Fruit fly (Drosophila melanogaster) whole organism, embryonic: ENCODE results near the gene Vm32E.

Source experiments
- BtbVII ChIP-seq: fragments of 200-800 bp; sonication (Bioruptor generic); optimal IDR thresholded peaks from 3 replicates; lab custom pipeline; 2017; ENCODE audit warnings: missing biosample characterization, mild to moderate bottlenecking, missing genetic modification characterization
- Bteb2 ChIP-seq: fragments of 200-800 bp; sonication (Bioruptor generic); optimal IDR thresholded peaks from 2 replicates; lab custom pipeline; 2016; ENCODE audit warnings: missing biosample characterization, missing genetic modification characterization
- CG10209 ChIP-seq: fragments of 200-800 bp; sonication (Bioruptor generic); optimal IDR thresholded peaks from 3 replicates; lab custom pipeline; 2017; ENCODE audit warnings: missing biosample characterization, mild to moderate bottlenecking, missing genetic modification characterization, missing genetic modification reagents
- CG11695 ChIP-seq: fragments of 200-800 bp; sonication (Bioruptor generic); IDR thresholded peaks from 3 replicates; pipeline ENCODE4 v1.3.6; 2022; ENCODE audit warnings: missing biosample characterization, missing genetic modification characterization
- CG14860 ChIP-seq: fragments of 200-800 bp; sonication (Bioruptor generic); IDR thresholded peaks from 3 replicates; pipeline ENCODE4 v1.3.6; 2022; ENCODE audit warnings: missing biosample characterization, missing genetic modification characterization; ENCODE audit not compliant: partially characterized antibody
- CG1603 ChIP-seq: fragments of 200-800 bp; sonication (Bioruptor generic); optimal IDR thresholded peaks from 2 replicates; lab custom pipeline; 2019; ENCODE audit warnings: missing biosample characterization, mild to moderate bottlenecking, missing genetic modification characterization, moderate library complexity
- CG17385 ChIP-seq: fragments of 200-800 bp; sonication (Bioruptor generic); optimal IDR thresholded peaks from 3 replicates; lab custom pipeline; 2018; ENCODE audit warnings: missing biosample characterization, mild to moderate bottlenecking, missing genetic modification characterization
- CG18476 ChIP-seq: fragments of 200-800 bp; sonication (Bioruptor generic); optimal IDR thresholded peaks from 2 replicates; lab custom pipeline; 2016; ENCODE audit warnings: missing biosample characterization, mild to moderate bottlenecking, missing genetic modification characterization
- CG2678 ChIP-seq: fragments of 200-800 bp; sonication (Bioruptor generic); optimal IDR thresholded peaks from 3 replicates; lab custom pipeline; 2019; ENCODE audit warnings: missing biosample characterization, mild to moderate bottlenecking, missing genetic modification characterization, moderate library complexity
- CG31224 ChIP-seq: fragments of 200-800 bp; sonication (Bioruptor generic); IDR thresholded peaks from 2 replicates; pipeline ENCODE4 v1.3.6; 2022; ENCODE audit warnings: missing biosample characterization, missing genetic modification characterization
- CG33213 ChIP-seq: fragments of 200-800 bp; sonication (Bioruptor generic); optimal IDR thresholded peaks from 3 replicates; lab custom pipeline; 2016; ENCODE audit warnings: missing biosample characterization, missing genetic modification characterization
- CG3407 ChIP-seq: fragments of 200-800 bp; sonication (Bioruptor generic); optimal IDR thresholded peaks from 2 replicates; lab custom pipeline; 2018; ENCODE audit warnings: missing biosample characterization, mild to moderate bottlenecking, missing genetic modification characterization
- CG3847 ChIP-seq: fragments of 200-800 bp; sonication (Bioruptor generic); IDR thresholded peaks from 2 replicates; pipeline ENCODE4 v1.3.6; 2022; ENCODE audit warnings: missing biosample characterization, missing genetic modification characterization
- CG3995 ChIP-seq: fragments of 200-800 bp; sonication (Bioruptor generic); optimal IDR thresholded peaks from 3 replicates; lab custom pipeline; 2016; ENCODE audit warnings: missing biosample characterization, missing genetic modification characterization
- CG6689 ChIP-seq: fragments of 200-800 bp; sonication (Bioruptor generic); IDR thresholded peaks from 2 replicates; pipeline ENCODE4 v1.3.6; 2022; ENCODE audit warnings: missing biosample characterization, missing genetic modification characterization
- CG7357 ChIP-seq: fragments of 200-800 bp; sonication (Bioruptor generic); IDR thresholded peaks from 3 replicates; pipeline ENCODE4 v1.3.6; 2022; ENCODE audit warnings: missing biosample characterization, missing genetic modification characterization
- CG7786 ChIP-seq: fragments of 200-800 bp; sonication (Bioruptor generic); optimal IDR thresholded peaks from 2 replicates; lab custom pipeline; 2016; ENCODE audit warnings: missing biosample characterization, missing genetic modification characterization
- CG9817 ChIP-seq: fragments of 200-800 bp; sonication (Bioruptor generic); optimal IDR thresholded peaks from 2 replicates; lab custom pipeline; 2018; ENCODE audit warnings: missing biosample characterization, mild to moderate bottlenecking, missing genetic modification characterization, moderate library complexity
- CrebB ChIP-seq: fragments of 200-800 bp; sonication (Bioruptor generic); optimal IDR thresholded peaks from 3 replicates; lab custom pipeline; 2018; ENCODE audit warnings: missing biosample characterization, mild to moderate bottlenecking, missing genetic modification characterization
- Dip3 ChIP-seq: fragments of 200-800 bp; sonication (Bioruptor generic); optimal IDR thresholded peaks from 3 replicates; lab custom pipeline; 2016; ENCODE audit warnings: missing biosample characterization, missing genetic modification characterization
- E2f1 ChIP-seq: fragments of 200-800 bp; sonication (Bioruptor generic); IDR thresholded peaks from 2 replicates; pipeline ENCODE4 v1.3.6; 2022; ENCODE audit warnings: missing biosample characterization, missing genetic modification characterization
- Fer1 ChIP-seq: fragments of 200-800 bp; sonication (Bioruptor generic); optimal IDR thresholded peaks from 2 replicates; lab custom pipeline; 2017; ENCODE audit warnings: missing biosample characterization, mild to moderate bottlenecking, missing genetic modification characterization
- H15 ChIP-seq: fragments of 200-800 bp; sonication (Bioruptor generic); IDR thresholded peaks from 3 replicates; pipeline ENCODE4 v1.3.6; 2022; ENCODE audit warnings: missing biosample characterization, missing genetic modification characterization
- HLH54F ChIP-seq: fragments of 200-800 bp; sonication (Bioruptor generic); optimal IDR thresholded peaks from 3 replicates; lab custom pipeline; 2016; ENCODE audit warnings: missing biosample characterization, missing genetic modification characterization
- Hr51 ChIP-seq, 2 experiments: fragments of 200-800 bp; sonication (Bioruptor generic); optimal IDR thresholded peaks; 2 replicates in 1 of 2; 3 replicates in 1 of 2; lab custom pipeline; 2016 to 2018; ENCODE audit warnings: missing biosample characterization in 2 of 2, missing genetic modification characterization in 2 of 2, mild to moderate bottlenecking in 1 of 2, moderate library complexity in 1 of 2
- MTF-1 ChIP-seq: fragments of 200-800 bp; sonication (Bioruptor generic); optimal IDR thresholded peaks from 2 replicates; lab custom pipeline; 2018; ENCODE audit warnings: missing biosample characterization, mild to moderate bottlenecking, missing genetic modification characterization, borderline replicate concordance
- Med ChIP-seq: fragments of 200-800 bp; sonication (Bioruptor generic); peaks from one replicate; lab custom pipeline; 2016; ENCODE audit warnings: missing biosample characterization, missing genetic modification characterization, mild to moderate bottlenecking, inconsistent platforms, moderate library complexity
- NfI ChIP-seq: fragments of 200-800 bp; sonication (Bioruptor generic); optimal IDR thresholded peaks from 3 replicates; lab custom pipeline; 2018; ENCODE audit warnings: missing biosample characterization, mild to moderate bottlenecking, missing genetic modification characterization, moderate library complexity
- Poxn ChIP-seq: fragments of 200-800 bp; sonication (Bioruptor generic); IDR thresholded peaks from 2 replicates; pipeline ENCODE4 v1.3.6; 2022; ENCODE audit warnings: missing biosample characterization, missing genetic modification characterization
- Sry-β ChIP-seq: fragments of 200-800 bp; sonication (Bioruptor generic); optimal IDR thresholded peaks from 2 replicates; lab custom pipeline; 2018; ENCODE audit warnings: missing biosample characterization, mild to moderate bottlenecking, missing genetic modification characterization, moderate library complexity
- Taf1 ChIP-seq: fragments of 200-800 bp; sonication (Bioruptor generic); IDR thresholded peaks from 2 replicates; pipeline ENCODE4 v1.3.6; 2022; ENCODE audit warnings: missing biosample characterization, missing genetic modification characterization
- al ChIP-seq: fragments of 200-800 bp; sonication (Bioruptor generic); IDR thresholded peaks from 2 replicates; pipeline ENCODE4 v1.3.6; 2022; ENCODE audit warnings: missing biosample characterization, missing genetic modification characterization
- aop ChIP-seq: fragments of 200-800 bp; sonication (Bioruptor generic); IDR thresholded peaks from 2 replicates; pipeline ENCODE4 v1.3.6; 2022; ENCODE audit warnings: missing biosample characterization, missing genetic modification characterization
- bcd ChIP-seq: fragments of 200-800 bp; sonication (Bioruptor generic); optimal IDR thresholded peaks from 2 replicates; lab custom pipeline; 2017; ENCODE audit warnings: missing biosample characterization, mild to moderate bottlenecking, missing genetic modification characterization
- cad ChIP-seq: fragments of >200 bp; optimal IDR thresholded peaks from 2 replicates; lab custom pipeline; 2017; ENCODE audit warnings: missing biosample characterization, missing genetic modification characterization
- caup ChIP-seq: fragments of 200-800 bp; sonication (Bioruptor generic); optimal IDR thresholded peaks from 3 replicates; lab custom pipeline; 2017; ENCODE audit warnings: missing biosample characterization, mild to moderate bottlenecking, missing genetic modification characterization, moderate library complexity; ENCODE audit not compliant: severe bottlenecking
- cg ChIP-seq: fragments of 200-800 bp; sonication (Bioruptor generic); optimal IDR thresholded peaks from 3 replicates; lab custom pipeline; 2019; ENCODE audit warnings: missing biosample characterization, mild to moderate bottlenecking, missing genetic modification characterization, moderate library complexity
- chn ChIP-seq: fragments of 200-800 bp; sonication (Bioruptor generic); optimal IDR thresholded peaks from 2 replicates; lab custom pipeline; 2016; ENCODE audit warnings: missing biosample characterization, missing genetic modification characterization
- dmrt99B ChIP-seq: fragments of 200-800 bp; sonication (Bioruptor generic); optimal IDR thresholded peaks from 2 replicates; lab custom pipeline; 2018; ENCODE audit warnings: missing biosample characterization, mild to moderate bottlenecking, missing genetic modification characterization, moderate library complexity
- dysf ChIP-seq: fragments of 200-800 bp; sonication (Bioruptor generic); IDR thresholded peaks from 3 replicates; pipeline ENCODE4 v1.3.6; 2022; ENCODE audit warnings: missing biosample characterization, missing genetic modification characterization
- en ChIP-seq: fragments of 200-800 bp; sonication (Bioruptor generic); optimal IDR thresholded peaks from 2 replicates; lab custom pipeline; 2016; ENCODE audit warnings: missing biosample characterization, missing genetic modification characterization
- esg ChIP-seq: fragments of 200-800 bp; sonication (Bioruptor generic); conservative IDR thresholded peaks from 2 replicates; pipeline ENCODE4 v1.3.6; 2022; ENCODE audit warnings: missing biosample characterization, missing genetic modification characterization
- nerfin-1 ChIP-seq: fragments of 200-800 bp; sonication (Bioruptor generic); optimal IDR thresholded peaks from 3 replicates; lab custom pipeline; 2019; ENCODE audit warnings: missing biosample characterization, mild to moderate bottlenecking, missing genetic modification characterization, moderate library complexity
- prd ChIP-seq, 3 experiments: fragments of >200 bp in 2 of 3; fragments of 200-800 bp in 1 of 3; sonication (Bioruptor generic) in 1 of 3; optimal IDR thresholded peaks in 2 of 3; IDR thresholded peaks in 1 of 3; 2 replicates in 2 of 3; 3 replicates in 1 of 3; pipeline versions ENCODE4 v1.3.6 to Lab custom; 2017 to 2022; ENCODE audit warnings: missing biosample characterization in 1 of 3, missing genetic modification characterization in 1 of 3
- scrt ChIP-seq: fragments of 200-800 bp; sonication (Bioruptor generic); optimal IDR thresholded peaks from 2 replicates; lab custom pipeline; 2018; ENCODE audit warnings: missing biosample characterization, mild to moderate bottlenecking, missing genetic modification characterization, moderate library complexity
- stwl ChIP-seq: fragments of 200-800 bp; sonication (Bioruptor generic); optimal IDR thresholded peaks from 3 replicates; lab custom pipeline; 2018; ENCODE audit warnings: missing biosample characterization, mild to moderate bottlenecking, missing genetic modification characterization, moderate library complexity
- tll ChIP-seq, 2 experiments: fragments of 200-800 bp in 1 of 2; fragments of >200 bp in 1 of 2; sonication (Bioruptor generic) in 1 of 2; optimal IDR thresholded peaks; 2 replicates each; lab custom pipeline; 2017 to 2019; ENCODE audit warnings: missing biosample characterization in 2 of 2, missing genetic modification characterization in 2 of 2, mild to moderate bottlenecking in 1 of 2, moderate library complexity in 1 of 2
- trem ChIP-seq: fragments of 200-800 bp; optimal IDR thresholded peaks from 3 replicates; lab custom pipeline; 2019; ENCODE audit warnings: missing biosample characterization, mild to moderate bottlenecking, missing genetic modification characterization, moderate library complexity
- wdn ChIP-seq: fragments of 200-800 bp; sonication (Bioruptor generic); IDR thresholded peaks from 2 replicates; pipeline ENCODE4 v1.3.6; 2022; ENCODE audit warnings: missing biosample characterization, missing genetic modification characterization

The Vm32E gene

dm6 chr2L:11199068-11199467, 27.6 kb upstream of the Vm32E start (continued):
- TF ChIP-seq E2f1 (peak; percentile 35; the same call in 1 of the 2 replicates), CG31224 (GFP tag; lab: Robert Waterston, UW) (peak; percentile 46; the same call in 1 of the 2 replicates), Taf1 (GFP tag; lab: Robert Waterston, UW) (no peak), Bteb2 (GFP tag; lab: Kevin White, UChicago) (peak; percentile 51), cad (no peak), aop (GFP tag; lab: Robert Waterston, UW) (no peak), CG7786 (GFP tag; lab: Kevin White, UChicago) (peak; percentile 4), CG6689 (peak; percentile 39; the same call in 1 of the 2 replicates), MTF-1 (GFP tag; lab: Kevin White, UChicago) (no peak), CG1603 (tag; lab: Kevin White, UChicago) (peak; percentile 21), CG9817 (tag; lab: Kevin White, UChicago) (peak; percentile 53), en (GFP tag; lab: Kevin White, UChicago) (no peak), al (GFP tag; lab: Robert Waterston, UW) (peak; percentile 56; the same call in 1 of the 2 replicates), wdn (GFP tag; lab: Robert Waterston, UW) (peak; percentile 68), scrt (GFP tag; lab: Kevin White, UChicago) (peak; percentile 54), prd (optimal IDR thresholded peaks at IDR 0.05; lab: Kevin White, UChicago) (no peak), prd (GFP tag; IDR thresholded peaks at IDR 0.05; lab: Robert Waterston, UW) (peak; percentile 58; the same call in 2 of the 3 replicates), Hr51 (GFP tag; optimal IDR thresholded peaks at IDR 0.05; lab: Kevin White, UChicago) (peak in 1 of 2 experiments; percentile 31), CG33213 (GFP tag; lab: Kevin White, UChicago) (no peak), HLH54F (peak; percentile 62), Sry-β (GFP tag; lab: Kevin White, UChicago) (no peak), esg (0 out of 2 replicates have a peak, but pooled peaks have one; percentile 19), NfI (GFP tag; lab: Kevin White, UChicago) (peak; percentile 13), cg (GFP tag; lab: Kevin White, UChicago) (no peak), CG10209 (GFP tag; lab: Kevin White, UChicago) (peak; percentile 65), CG3407 (GFP tag; lab: Kevin White, UChicago) (no peak), CG14860 (GFP tag; lab: Robert Waterston, UW) (no peak), Med (GFP tag; lab: Kevin White, UChicago) (peak; percentile 77), nerfin-1 (tag; lab: Kevin White, UChicago) (no peak), CG3995 (GFP tag; lab: Kevin White, UChicago) (no peak), H15 (GFP tag; lab: Robert Waterston, UW) (peak; percentile 50; the same call in 2 of the 3 replicates), CrebB (peak; percentile 43), CG2678 (tag; lab: Kevin White, UChicago) (peak; percentile 71), Fer1 (peak; percentile 23), CG11695 (peak; percentile 86), CG3847 (GFP tag; lab: Robert Waterston, UW) (peak; percentile 42; the same call in 1 of the 2 replicates), CG17385 (GFP tag; lab: Kevin White, UChicago) (peak; percentile 54), CG7357 (peak; percentile 49; the same call in 1 of the 3 replicates), trem (tag; lab: Kevin White, UChicago) (no peak), bcd (GFP tag; lab: Kevin White, UChicago) (peak; percentile 5), dysf (GFP tag; lab: Robert Waterston, UW) (peak; percentile 56; the same call in 2 of the 3 replicates), caup (GFP tag; lab: Kevin White, UChicago) (peak; percentile 2), stwl (tag; lab: Kevin White, UChicago) (no peak), CG18476 (GFP tag; lab: Kevin White, UChicago) (no peak), tll (GFP tag; optimal IDR thresholded peaks at IDR 0.05; lab: Kevin White, UChicago) (no peak), dmrt99B (tag; lab: Kevin White, UChicago) (peak; percentile 9), chn (GFP tag; lab: Kevin White, UChicago) (peak; percentile 9), Dip3 (GFP tag; lab: Kevin White, UChicago) (peak; percentile 27), Poxn (GFP tag; lab: Robert Waterston, UW) (peak; percentile 63), BtbVII (GFP tag; lab: Kevin White, UChicago) (peak; percentile 27)
